Worm (Caenorhabditis elegans) whole organism, late embryonic: ENCODE measurements around the gene mel-32.

Source experiments
- ama-1 ChIP-seq: fragments of 150-350 bp; optimal IDR thresholded peaks from 2 replicates; lab custom pipeline; 2014
- ceh-19 ChIP-seq: fragments of 200-800 bp; sonication (Bioruptor generic); optimal IDR thresholded peaks from 2 replicates; lab custom pipeline; 2018; ENCODE audit warnings: mild to moderate bottlenecking, missing genetic modification characterization, missing compliant biosample characterization
- che-1 ChIP-seq: sonication (generic microtip); optimal IDR thresholded peaks from 2 replicates; lab custom pipeline; 2016; ENCODE audit warnings: mild to moderate bottlenecking, missing genetic modification characterization, missing compliant biosample characterization
- eyg-1 ChIP-seq: sonication (generic microtip); optimal IDR thresholded peaks from 2 replicates; lab custom pipeline; 2016; ENCODE audit warnings: missing genotype, missing genetic modification characterization, missing compliant biosample characterization
- hlh-30 ChIP-seq: sonication (generic microtip); optimal IDR thresholded peaks from 2 replicates; lab custom pipeline; 2017; ENCODE audit warnings: antibody characterized with exemption, missing genetic modification characterization, missing compliant biosample characterization; ENCODE audit not compliant: insufficient read depth
- nhr-232 ChIP-seq: sonication (generic microtip); optimal IDR thresholded peaks from 2 replicates; lab custom pipeline; 2016; ENCODE audit warnings: missing genetic modification characterization, missing compliant biosample characterization
- pha-4 ChIP-seq: fragments of 150-350 bp; optimal IDR thresholded peaks from 2 replicates; lab custom pipeline; 2018; ENCODE audit warnings: missing biosample characterization, missing genetic modification reagents, missing genetic modification characterization
- sox-4 ChIP-seq: sonication (generic microtip); optimal IDR thresholded peaks from 2 replicates; lab custom pipeline; 2017; ENCODE audit warnings: mild to moderate bottlenecking, missing genetic modification characterization, inconsistent platforms, missing compliant biosample characterization
- syd-9 ChIP-seq: sonication (generic microtip); optimal IDR thresholded peaks from 2 replicates; lab custom pipeline; 2016; ENCODE audit warnings: mild to moderate bottlenecking, missing genetic modification characterization, moderate library complexity, missing compliant biosample characterization

DNA sequence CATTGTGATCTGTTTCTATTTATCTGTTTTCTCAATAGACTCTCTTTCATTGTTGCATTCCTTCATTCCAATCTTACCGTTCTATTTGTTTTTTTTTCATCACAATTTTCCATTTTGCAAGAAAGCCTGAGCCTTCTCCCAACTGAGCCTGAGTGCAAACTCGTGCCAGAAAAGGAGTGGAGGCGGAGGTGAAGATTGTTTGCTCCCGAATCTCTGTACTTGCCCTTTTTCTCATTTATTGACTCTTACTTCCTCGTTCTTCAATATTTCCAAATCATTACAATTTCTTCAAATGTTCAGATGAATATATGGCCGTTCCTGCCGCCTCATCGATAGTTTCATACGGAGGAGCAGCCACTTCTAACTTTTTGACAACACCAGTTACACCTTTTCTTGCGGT, 36.0 kb downstream of the mel-32 start, which contains the start of gene let-756:
- no peak for TF ChIP-seq che-1 (tag; lab: Kevin White, UChicago)
- no peak for TF ChIP-seq sox-4 (tag; lab: Kevin White, UChicago)
- TF ChIP-seq syd-9 (tag; lab: Kevin White, UChicago): no peak
- no peak for TF ChIP-seq hlh-30 (tag; lab: Kevin White, UChicago)
- TF ChIP-seq eyg-1 (tag; lab: Kevin White, UChicago): no peak
- TF ChIP-seq ceh-19: no peak
- no peak for TF ChIP-seq nhr-232
- no peak for TF ChIP-seq pha-4 (tag; lab: Kevin White, UChicago)
- no peak for TF ChIP-seq ama-1
